Fruit fly (Drosophila melanogaster) S2 (cell line): Measurements from ENCODE around the gene CG13698.

Experiments
- CG8478 ChIP-seq: fragments of >200 bp; optimal IDR thresholded peaks from 2 replicates; lab custom pipeline; 2018
- CTCF ChIP-seq, 2 experiments: fragments of >200 bp; optimal IDR thresholded peaks; 2 replicates each; lab custom pipeline; 2018

- TF ChIP-seq CG8478 (lab: Kevin White, UChicago) (no peak), CTCF (optimal IDR thresholded peaks at IDR 0.05; lab: Kevin White, UChicago) (no peak)
These were observed 12.1 kb downstream of the CG13698 start for dm6 chr3L:18093875-18094274.
